Fruit fly (Drosophila melanogaster) whole organism, larva: ENCODE measurements around the gene AMPdeam.

Experiments used
- noc ChIP-seq: fragments of 200-800 bp; sonication (Bioruptor generic); optimal IDR thresholded peaks from 3 replicates; lab custom pipeline; 2019; ENCODE audit warnings: missing biosample characterization, mild to moderate bottlenecking, missing genetic modification characterization, moderate library complexity

Gene AMPdeam

DNA sequence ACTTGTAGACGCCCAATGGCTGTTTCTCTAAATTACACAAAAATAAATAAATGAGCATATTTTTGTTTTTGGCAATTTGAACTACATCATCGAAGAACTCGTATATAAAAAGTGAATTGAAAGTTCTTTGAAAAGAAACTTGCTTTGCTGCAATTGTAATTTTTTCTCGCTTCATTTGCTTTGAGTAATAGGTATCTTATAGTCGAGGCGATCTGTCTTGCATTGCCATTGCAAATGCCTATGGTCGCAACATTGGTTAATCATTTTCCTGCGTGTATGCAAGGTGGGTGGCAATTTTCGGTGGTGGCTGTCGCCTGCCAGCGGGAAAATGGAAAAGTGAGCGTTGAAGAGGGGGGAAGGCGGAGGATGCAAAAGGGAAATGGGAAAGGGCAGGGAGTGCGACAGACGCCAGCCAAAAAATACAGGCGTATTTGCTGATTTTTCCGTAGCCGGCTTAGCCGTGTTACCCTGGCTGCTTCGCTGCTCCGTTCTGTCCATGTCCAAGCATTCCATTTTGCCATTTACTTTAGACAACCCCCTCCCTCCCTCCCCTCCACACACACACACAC lies 58.3 kb downstream of the AMPdeam start:
- TF ChIP-seq noc (tag; lab: Kevin White, UChicago): no peak

dm6 chrX:13786037-13786667 lies 59.5 kb downstream of the AMPdeam start:
- TF ChIP-seq noc (tag; lab: Kevin White, UChicago): no peak

DNA sequence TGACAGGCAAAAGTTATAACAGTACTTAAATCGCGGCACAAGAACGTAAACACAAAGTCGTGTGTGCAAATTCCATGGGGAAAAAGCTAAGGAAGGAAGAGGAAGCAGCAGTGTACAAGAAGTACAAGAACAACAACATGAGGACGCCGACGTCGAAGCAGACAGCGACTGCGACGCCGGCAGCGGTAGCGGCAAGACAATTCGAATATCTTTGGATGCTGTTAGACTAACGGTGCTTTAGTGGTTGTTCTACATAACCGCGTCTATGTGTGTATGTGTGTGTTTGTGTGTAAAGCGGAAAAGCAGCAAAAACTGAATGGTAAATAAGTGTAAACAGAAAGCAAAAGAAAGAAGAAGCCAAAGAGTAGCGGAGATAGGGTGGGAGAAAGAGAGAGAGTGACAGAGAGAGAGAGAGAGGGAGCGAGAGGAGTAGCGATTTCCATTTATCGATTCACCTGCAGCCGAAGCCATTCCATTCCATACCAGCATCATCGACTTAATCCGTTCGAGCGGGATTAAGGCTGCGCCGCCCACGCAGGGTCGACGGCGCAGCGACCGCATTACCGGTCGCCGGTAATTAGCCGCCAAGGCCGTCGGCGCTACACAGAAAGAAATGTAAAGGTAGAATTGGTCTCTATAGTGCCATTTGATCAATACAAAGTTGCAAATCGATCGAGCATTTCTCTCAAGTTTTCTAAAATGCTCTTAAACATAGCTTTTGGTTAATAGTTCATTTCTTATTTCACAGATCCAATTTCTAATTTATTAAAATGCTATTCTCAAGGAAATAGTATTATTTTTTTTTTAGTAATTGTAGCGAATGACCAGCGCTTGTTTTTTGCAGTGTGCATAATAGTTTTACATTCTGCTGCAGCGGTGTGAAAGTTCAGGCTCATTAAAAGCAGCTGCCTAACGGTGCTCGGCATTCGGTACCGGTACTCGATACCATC lies 61.4 kb downstream of the AMPdeam start:
- peak; percentile 7 for TF ChIP-seq noc (tag; lab: Kevin White, UChicago)

DNA sequence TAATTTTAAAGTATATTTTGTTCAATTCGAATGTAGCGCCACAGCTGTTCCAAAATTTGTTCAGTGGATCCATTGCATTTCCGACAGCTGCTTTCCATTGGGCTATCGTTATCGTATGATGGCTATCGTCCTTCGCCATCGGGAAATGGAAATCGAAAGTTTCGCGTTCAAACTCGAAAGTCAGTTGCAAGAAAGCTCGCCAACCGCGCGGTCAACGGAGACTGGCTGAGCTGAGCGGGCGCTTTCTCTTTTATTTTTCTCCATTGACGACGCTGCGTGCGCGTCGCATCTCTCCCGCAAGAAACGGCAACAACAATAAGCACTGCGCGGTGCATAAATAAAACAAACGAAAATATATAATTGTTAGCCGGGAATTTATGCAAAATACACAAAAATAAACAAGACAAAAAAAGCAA lies 62.1 kb downstream of the AMPdeam start, which contains the start of gene inaE:
TSS of gene inaE (plus strand) at position 181 of the 416 bp plus-strand sequence.
- peak; percentile 37 for TF ChIP-seq noc (tag; lab: Kevin White, UChicago)

- peak; percentile 64 for TF ChIP-seq noc (tag; lab: Kevin White, UChicago)
These were observed 63.7 kb downstream of the AMPdeam start, which contains the start of the genes CtsB and amrt for dm6 chrX:13781739-13782502. TSS of gene CtsB (minus strand) at chrX:13782170. TSS of gene amrt (plus strand) at chrX:13782459.
